Worm (Caenorhabditis elegans): ENCODE data around the gene arrd-15.
A peak's percentile ranks its signal among the peaks of the same experiment; 100 is the strongest.

Gene arrd-15

DNA sequence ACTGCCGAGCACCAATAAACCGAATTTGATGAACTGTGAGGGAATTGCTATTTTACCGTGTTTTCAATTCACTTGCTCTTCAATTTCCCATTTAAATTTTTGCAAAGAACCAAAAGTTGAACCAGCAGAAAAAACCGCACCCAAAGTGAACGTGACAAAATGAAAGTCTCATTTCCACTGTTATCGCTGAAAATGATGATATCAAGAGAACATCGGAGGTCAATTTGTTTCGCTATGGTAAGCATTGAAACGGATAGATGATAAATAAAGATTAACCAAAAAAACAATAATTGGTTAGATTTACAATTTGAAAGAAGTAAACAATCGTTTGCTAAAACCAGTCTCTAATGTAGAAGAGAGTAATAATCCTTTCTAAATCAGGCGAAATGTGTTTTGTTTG, 4.3 kb upstream of the arrd-15 start:
- TF ChIP-seq dve-1 (tag; optimal IDR thresholded peaks at IDR 0.05) (no peak), hlh-13 (GFP tag; optimal IDR thresholded peaks at IDR 0.05) (no peak), sox-2 (GFP tag; IDR thresholded peaks at IDR 0.05) (no peak), sox-4 (tag; optimal IDR thresholded peaks at IDR 0.05) (no peak), fkh-10 (GFP tag; optimal IDR thresholded peaks at IDR 0.05) (no peak), pat-9 (tag; optimal IDR thresholded peaks at IDR 0.05) (no peak), C38D4.7 (GFP tag; optimal IDR thresholded peaks at IDR 0.05) (no peak), ceh-22 (tag; optimal IDR thresholded peaks at IDR 0.05) (no peak)

DNA sequence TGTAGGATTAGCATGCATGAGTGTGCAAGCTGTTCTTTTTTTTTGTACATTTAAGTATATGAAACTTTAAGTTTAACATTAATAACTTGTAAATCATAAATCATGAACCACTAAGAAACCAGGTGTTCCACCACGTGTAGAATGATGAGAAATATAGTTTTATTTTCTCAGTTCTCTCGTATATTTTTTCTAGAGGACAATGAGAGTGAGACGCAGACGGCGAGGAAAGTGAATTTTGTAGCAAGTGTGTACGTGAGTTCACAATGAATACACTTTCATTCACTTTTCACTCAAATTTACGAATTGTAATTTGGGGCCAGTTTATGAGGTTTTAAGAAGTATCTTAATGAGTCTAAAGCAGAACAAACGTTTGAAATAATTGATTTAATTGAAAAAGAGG, 3.3 kb upstream of the arrd-15 start:
- no peak for TF ChIP-seq lim-6 (tag; optimal IDR thresholded peaks at IDR 0.05)
- TF ChIP-seq nfya-1 (tag; optimal IDR thresholded peaks at IDR 0.05), result no peak
- TF ChIP-seq unc-86 (tag; optimal IDR thresholded peaks at IDR 0.05), result no peak
- TF ChIP-seq unc-55 (GFP tag; optimal IDR thresholded peaks at IDR 0.05), result peak; percentile 36

DNA sequence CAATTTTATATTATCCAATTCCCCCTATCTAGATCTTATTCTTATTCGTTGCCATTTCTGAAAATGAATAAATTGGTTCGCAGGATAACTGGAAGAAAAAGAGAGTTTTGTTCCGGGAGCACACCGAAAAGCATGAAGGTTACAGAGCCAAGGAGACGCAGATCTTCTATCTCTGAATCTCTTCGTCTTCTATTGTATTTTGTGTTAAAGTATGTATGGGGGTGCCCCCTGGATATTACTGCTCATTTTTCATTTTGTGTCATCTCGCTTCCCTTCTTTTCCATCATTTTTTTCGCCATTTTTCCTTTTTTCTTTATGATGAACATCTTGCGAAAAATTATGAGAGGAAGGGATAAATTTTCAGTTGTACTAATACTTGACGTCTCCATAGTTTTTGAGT, 3.9 kb downstream of the arrd-15 start:
- TF ChIP-seq ceh-6 (GFP tag; optimal IDR thresholded peaks at IDR 0.05) (no peak), pha-4 (tag; optimal IDR thresholded peaks at IDR 0.05) (no peak), hlh-30 (tag; optimal IDR thresholded peaks at IDR 0.05; ENCODE audit: insufficient read depth) (no peak), ets-4 (tag; optimal IDR thresholded peaks at IDR 0.05) (no peak), pqm-1 (tag; optimal IDR thresholded peaks at IDR 0.05) (no peak), unc-42 (tag; optimal IDR thresholded peaks at IDR 0.05) (no peak), elt-4 (tag; optimal IDR thresholded peaks at IDR 0.05) (no peak), K09A11.1 (tag; optimal IDR thresholded peaks at IDR 0.05; ENCODE audit: insufficient read depth) (no peak), fkh-10 (GFP tag; optimal IDR thresholded peaks at IDR 0.05) (no peak), unc-3 (GFP tag; conservative IDR thresholded peaks at IDR 0.05) (no peak), unc-3 (tag; optimal IDR thresholded peaks at IDR 0.05) (no peak), C38D4.7 (GFP tag; optimal IDR thresholded peaks at IDR 0.05) (no peak), hlh-13 (GFP tag; optimal IDR thresholded peaks at IDR 0.05) (no peak), dmd-4 (tag; optimal IDR thresholded peaks at IDR 0.05; ENCODE audit: borderline replicate concordance) (no peak), pha-2 (tag; optimal IDR thresholded peaks at IDR 0.05) (no peak), ceh-30 (tag; optimal IDR thresholded peaks at IDR 0.05) (no peak), ref-2 (tag; optimal IDR thresholded peaks at IDR 0.05) (no peak), ttx-3 (tag; optimal IDR thresholded peaks at IDR 0.05) (no peak), unc-86 (tag; optimal IDR thresholded peaks at IDR 0.05) (no peak), C08G9.2 (tag; optimal IDR thresholded peaks at IDR 0.05) (no peak)

DNA sequence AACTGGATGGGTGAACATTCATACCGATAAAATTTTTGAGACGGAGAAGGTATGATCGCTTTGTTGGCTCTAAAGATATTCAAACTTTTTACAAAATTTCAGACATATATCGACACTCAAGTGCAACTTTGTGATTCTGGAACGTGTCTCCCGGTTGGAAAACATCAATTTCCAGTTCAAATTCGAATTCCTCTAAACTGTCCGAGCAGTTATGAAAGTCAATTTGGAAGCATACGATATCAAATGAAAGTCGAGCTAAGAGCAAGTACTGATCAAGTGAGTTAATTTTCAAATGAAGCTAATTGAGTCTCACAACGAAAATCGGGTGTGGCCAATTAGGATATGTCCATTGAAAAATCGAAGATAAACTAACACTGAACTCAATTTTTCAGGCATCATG, 4.6 kb downstream of the arrd-15 start:
- TF ChIP-seq K09A11.1 (tag; optimal IDR thresholded peaks at IDR 0.05; ENCODE audit: insufficient read depth) (no peak), ceh-18 (tag; optimal IDR thresholded peaks at IDR 0.05) (no peak), zip-5 (tag; optimal IDR thresholded peaks at IDR 0.05) (no peak), nhr-11 (tag; optimal IDR thresholded peaks at IDR 0.05) (no peak), odd-2 (tag; optimal IDR thresholded peaks at IDR 0.05) (no peak), hlh-13 (GFP tag; optimal IDR thresholded peaks at IDR 0.05) (no peak), ceh-48 (tag; optimal IDR thresholded peaks at IDR 0.05) (no peak), sox-2 (GFP tag; IDR thresholded peaks at IDR 0.05) (no peak), ceh-22 (tag; optimal IDR thresholded peaks at IDR 0.05) (no peak), hlh-8 (tag; optimal IDR thresholded peaks at IDR 0.05) (no peak), pax-1 (tag; optimal IDR thresholded peaks at IDR 0.05) (no peak), pros-1 (tag; optimal IDR thresholded peaks at IDR 0.05) (no peak), ztf-16 (tag; optimal IDR thresholded peaks at IDR 0.05) (no peak), hlh-30 (tag; optimal IDR thresholded peaks at IDR 0.05; ENCODE audit: insufficient read depth) (no peak)
